Fruit fly (Drosophila melanogaster) whole organism, embryonic: ENCODE data around the gene CG11882.

Experiments
- CG10147 ChIP-seq: fragments of 200-800 bp; sonication (Bioruptor generic); optimal IDR thresholded peaks from 2 replicates; lab custom pipeline; 2019; ENCODE audit warnings: missing biosample characterization, mild to moderate bottlenecking, missing genetic modification characterization, moderate library complexity
- CG10209 ChIP-seq: fragments of 200-800 bp; sonication (Bioruptor generic); optimal IDR thresholded peaks from 3 replicates; lab custom pipeline; 2017; ENCODE audit warnings: missing biosample characterization, mild to moderate bottlenecking, missing genetic modification characterization, missing genetic modification reagents
- CG10979 ChIP-seq: fragments of 200-800 bp; sonication (Bioruptor generic); optimal IDR thresholded peaks from 2 replicates; lab custom pipeline; 2018; ENCODE audit warnings: missing biosample characterization, mild to moderate bottlenecking, missing genetic modification characterization, moderate library complexity
- CG11093 ChIP-seq: fragments of 200-800 bp; sonication (Bioruptor generic); IDR thresholded peaks from 3 replicates; pipeline ENCODE4 v1.3.6; 2022; ENCODE audit warnings: missing biosample characterization, missing genetic modification characterization
- CG12659 ChIP-seq: fragments of 200-800 bp; sonication (Bioruptor generic); optimal IDR thresholded peaks from 3 replicates; lab custom pipeline; 2017; ENCODE audit warnings: mild to moderate bottlenecking, missing biosample characterization, missing genetic modification reagents, missing genetic modification characterization
- CG13296 ChIP-seq: fragments of 200-800 bp; sonication (Bioruptor generic); optimal IDR thresholded peaks from 3 replicates; lab custom pipeline; 2018; ENCODE audit warnings: missing biosample characterization, mild to moderate bottlenecking, missing genetic modification characterization
- CG14860 ChIP-seq: fragments of 200-800 bp; sonication (Bioruptor generic); IDR thresholded peaks from 3 replicates; pipeline ENCODE4 v1.3.6; 2022; ENCODE audit warnings: missing biosample characterization, missing genetic modification characterization; ENCODE audit not compliant: partially characterized antibody
- CG15269 ChIP-seq: fragments of 200-800 bp; sonication (Bioruptor generic); optimal IDR thresholded peaks from 2 replicates; lab custom pipeline; 2018; ENCODE audit warnings: missing biosample characterization, mild to moderate bottlenecking, missing genetic modification characterization, moderate library complexity
- CG1603 ChIP-seq: fragments of 200-800 bp; sonication (Bioruptor generic); optimal IDR thresholded peaks from 2 replicates; lab custom pipeline; 2019; ENCODE audit warnings: missing biosample characterization, mild to moderate bottlenecking, missing genetic modification characterization, moderate library complexity
- CG16815 ChIP-seq: fragments of 200-800 bp; sonication (Bioruptor generic); optimal IDR thresholded peaks from 3 replicates; lab custom pipeline; 2017; ENCODE audit warnings: missing biosample characterization, mild to moderate bottlenecking, missing genetic modification characterization
- CG17359 ChIP-seq: fragments of 200-800 bp; sonication (Bioruptor generic); optimal IDR thresholded peaks from 3 replicates; lab custom pipeline; 2018; ENCODE audit warnings: missing biosample characterization, mild to moderate bottlenecking, missing genetic modification characterization, moderate library complexity
- CG31224 ChIP-seq: fragments of 200-800 bp; sonication (Bioruptor generic); IDR thresholded peaks from 2 replicates; pipeline ENCODE4 v1.3.6; 2022; ENCODE audit warnings: missing biosample characterization, missing genetic modification characterization
- CG33213 ChIP-seq: fragments of 200-800 bp; sonication (Bioruptor generic); optimal IDR thresholded peaks from 3 replicates; lab custom pipeline; 2016; ENCODE audit warnings: missing biosample characterization, missing genetic modification characterization
- CG4404 ChIP-seq: fragments of 200-800 bp; sonication (Bioruptor generic); IDR thresholded peaks from 2 replicates; pipeline ENCODE4 v1.3.6; 2022; ENCODE audit warnings: missing biosample characterization, missing genetic modification characterization
- CG4820 ChIP-seq: fragments of 200-800 bp; sonication (Bioruptor generic); optimal IDR thresholded peaks from 3 replicates; lab custom pipeline; 2016; ENCODE audit warnings: missing biosample characterization, missing genetic modification characterization
- CG5245 ChIP-seq: fragments of 200-800 bp; sonication (Bioruptor generic); optimal IDR thresholded peaks from 3 replicates; lab custom pipeline; 2016; ENCODE audit warnings: missing biosample characterization, missing genetic modification characterization
- CG6272 ChIP-seq: fragments of 200-800 bp; sonication (Bioruptor generic); IDR thresholded peaks from 2 replicates; pipeline ENCODE4 v1.3.6; 2022; ENCODE audit warnings: missing biosample characterization, missing genetic modification characterization
- CG6689 ChIP-seq: fragments of 200-800 bp; sonication (Bioruptor generic); IDR thresholded peaks from 2 replicates; pipeline ENCODE4 v1.3.6; 2022; ENCODE audit warnings: missing biosample characterization, missing genetic modification characterization
- CHES-1-like ChIP-seq: fragments of 200-800 bp; sonication (Bioruptor generic); optimal IDR thresholded peaks from 2 replicates; lab custom pipeline; 2016; ENCODE audit warnings: missing biosample characterization, missing genetic modification characterization
- Dfd ChIP-seq, 2 experiments: fragments of >200 bp; optimal IDR thresholded peaks; 2 replicates each; lab custom pipeline; 2017; ENCODE audit warnings: missing biosample characterization in 2 of 2, missing genetic modification characterization in 2 of 2
- Dp ChIP-seq: fragments of 200-800 bp; sonication (Bioruptor generic); optimal IDR thresholded peaks from 2 replicates; lab custom pipeline; 2018; ENCODE audit warnings: missing biosample characterization, mild to moderate bottlenecking, missing genetic modification characterization, moderate library complexity
- E2f2 ChIP-seq: fragments of 200-800 bp; sonication (Bioruptor generic); IDR thresholded peaks from 2 replicates; pipeline ENCODE4 v1.3.6; 2022; ENCODE audit warnings: missing biosample characterization, missing genetic modification characterization
- Ets65A ChIP-seq: fragments of 200-800 bp; sonication (Bioruptor generic); peaks from one replicate; lab custom pipeline; 2016; ENCODE audit warnings: missing biosample characterization, missing genetic modification characterization
- Fer1 ChIP-seq: fragments of 200-800 bp; sonication (Bioruptor generic); optimal IDR thresholded peaks from 2 replicates; lab custom pipeline; 2017; ENCODE audit warnings: missing biosample characterization, mild to moderate bottlenecking, missing genetic modification characterization
- Hand ChIP-seq: fragments of 200-800 bp; sonication (Bioruptor generic); optimal IDR thresholded peaks from 2 replicates; lab custom pipeline; 2017; ENCODE audit warnings: mild to moderate bottlenecking, missing biosample characterization, missing genetic modification reagents, missing genetic modification characterization
- Hey ChIP-seq: fragments of 200-800 bp; sonication (Bioruptor generic); optimal IDR thresholded peaks from 3 replicates; lab custom pipeline; 2018; ENCODE audit warnings: missing biosample characterization, mild to moderate bottlenecking, missing genetic modification characterization
- Hr3 ChIP-seq: fragments of 200-800 bp; sonication (Bioruptor generic); optimal IDR thresholded peaks from 3 replicates; lab custom pipeline; 2016; ENCODE audit warnings: missing biosample characterization, missing genetic modification characterization
- Myb ChIP-seq: fragments of 200-800 bp; sonication (Bioruptor generic); optimal IDR thresholded peaks from 2 replicates; lab custom pipeline; 2016; ENCODE audit warnings: missing biosample characterization, missing genetic modification characterization
- NC2α ChIP-seq: fragments of 200-800 bp; sonication (Bioruptor generic); optimal IDR thresholded peaks from 2 replicates; lab custom pipeline; 2016; ENCODE audit warnings: missing biosample characterization, missing genetic modification characterization
- NFAT ChIP-seq: fragments of 200-800 bp; sonication (Bioruptor generic); IDR thresholded peaks from 2 replicates; pipeline ENCODE4 v1.3.6; 2022; ENCODE audit warnings: missing biosample characterization, missing genetic modification characterization
- Ravus ChIP-seq: fragments of 200-800 bp; sonication (Bioruptor generic); IDR thresholded peaks from 2 replicates; pipeline ENCODE4 v1.3.6; 2022; ENCODE audit warnings: missing biosample characterization, missing genetic modification characterization
- ems ChIP-seq: fragments of 200-800 bp; sonication (Bioruptor generic); optimal IDR thresholded peaks from 3 replicates; lab custom pipeline; 2016; ENCODE audit warnings: missing biosample characterization, missing genetic modification characterization
- gcm ChIP-seq: fragments of 200-800 bp; sonication (Bioruptor generic); optimal IDR thresholded peaks from 2 replicates; lab custom pipeline; 2019; ENCODE audit warnings: missing biosample characterization, mild to moderate bottlenecking, missing genetic modification characterization, moderate library complexity
- hbn ChIP-seq: fragments of 200-800 bp; sonication (Bioruptor generic); IDR thresholded peaks from 2 replicates; pipeline ENCODE4 v1.3.6; 2022; ENCODE audit warnings: missing biosample characterization, missing genetic modification characterization; ENCODE audit not compliant: partially characterized antibody
- her ChIP-seq: fragments of 200-800 bp; sonication (Bioruptor generic); optimal IDR thresholded peaks from 2 replicates; lab custom pipeline; 2016; ENCODE audit warnings: missing biosample characterization, missing genetic modification characterization
- mld ChIP-seq: fragments of 200-800 bp; sonication (Bioruptor generic); IDR thresholded peaks from 3 replicates; pipeline ENCODE4 v1.3.6; 2022; ENCODE audit warnings: missing biosample characterization, missing genetic modification characterization; ENCODE audit not compliant: partially characterized antibody
- nerfin-2 ChIP-seq: fragments of 200-800 bp; sonication (Bioruptor generic); IDR thresholded peaks from 2 replicates; pipeline ENCODE4 v1.3.6; 2022; ENCODE audit warnings: missing biosample characterization, missing genetic modification characterization; ENCODE audit not compliant: partially characterized antibody
- otp ChIP-seq: fragments of 200-800 bp; sonication (Bioruptor generic); IDR thresholded peaks from 3 replicates; pipeline ENCODE4, ENCODE4 v1.3.6; 2022; ENCODE audit warnings: missing biosample characterization, missing genetic modification characterization
- prd ChIP-seq, 3 experiments: fragments of >200 bp in 2 of 3; fragments of 200-800 bp in 1 of 3; sonication (Bioruptor generic) in 1 of 3; optimal IDR thresholded peaks in 2 of 3; IDR thresholded peaks in 1 of 3; 2 replicates in 2 of 3; 3 replicates in 1 of 3; pipeline versions ENCODE4 v1.3.6 to Lab custom; 2017 to 2022; ENCODE audit warnings: missing biosample characterization in 1 of 3, missing genetic modification characterization in 1 of 3
- pum ChIP-seq: fragments of 200-800 bp; sonication (Bioruptor generic); optimal IDR thresholded peaks from 2 replicates; lab custom pipeline; 2016; ENCODE audit warnings: missing biosample characterization, missing genetic modification characterization
- sd ChIP-seq: fragments of 200-800 bp; sonication (Bioruptor generic); optimal IDR thresholded peaks from 3 replicates; lab custom pipeline; 2018; ENCODE audit warnings: missing biosample characterization, mild to moderate bottlenecking, missing genetic modification characterization, moderate library complexity
- sens-2 ChIP-seq: fragments of 200-800 bp; sonication (Bioruptor generic); IDR thresholded peaks from 2 replicates; pipeline ENCODE4 v1.3.6; 2022; ENCODE audit warnings: missing biosample characterization, missing genetic modification characterization
- seq ChIP-seq: fragments of 200-800 bp; sonication (Bioruptor generic); IDR thresholded peaks from 2 replicates; pipeline ENCODE4 v1.3.6; 2022; ENCODE audit warnings: missing biosample characterization, missing genetic modification characterization
- tna ChIP-seq: fragments of 200-800 bp; sonication (Bioruptor generic); IDR thresholded peaks from 2 replicates; pipeline ENCODE4 v1.3.6; 2022; ENCODE audit warnings: missing biosample characterization, missing genetic modification characterization; ENCODE audit not compliant: partially characterized antibody
- tx ChIP-seq: fragments of 200-800 bp; sonication (Bioruptor generic); optimal IDR thresholded peaks from 2 replicates; lab custom pipeline; 2016; ENCODE audit warnings: missing biosample characterization, missing genetic modification characterization
- unpg ChIP-seq: fragments of 200-800 bp; sonication (Bioruptor generic); optimal IDR thresholded peaks from 3 replicates; lab custom pipeline; 2018; ENCODE audit warnings: missing biosample characterization, mild to moderate bottlenecking, missing genetic modification characterization, moderate library complexity
- vvl ChIP-seq: fragments of 200-800 bp; sonication (Bioruptor generic); IDR thresholded peaks from 2 replicates; pipeline ENCODE4 v1.3.6; 2022; ENCODE audit warnings: missing biosample characterization, missing genetic modification characterization
- zfh2 ChIP-seq: fragments of 200-800 bp; sonication (Bioruptor generic); optimal IDR thresholded peaks from 2 replicates; lab custom pipeline; 2016; ENCODE audit warnings: missing biosample characterization, missing genetic modification characterization

Gene CG11882

DNA sequence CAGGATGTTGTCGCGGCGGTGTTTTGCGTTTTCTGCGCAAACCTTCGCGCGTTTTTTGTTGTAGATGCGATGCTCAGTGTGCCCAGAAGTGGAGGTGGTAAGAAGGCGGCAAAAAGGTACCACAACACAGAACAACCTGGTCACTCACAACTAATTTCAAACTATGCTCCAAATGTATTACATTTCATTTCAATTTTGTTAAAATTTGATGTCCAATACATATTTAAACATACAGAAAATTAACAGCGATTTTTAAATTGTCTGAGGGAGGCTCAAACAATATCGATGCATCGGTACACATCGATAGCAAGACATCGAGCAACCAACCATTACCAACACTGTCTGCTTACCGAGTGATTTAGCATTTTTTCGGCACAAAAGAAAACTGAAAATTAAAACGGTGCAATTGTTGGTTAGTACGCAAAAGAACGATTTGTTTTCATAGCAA lies 5.2 kb upstream of the CG11882 start, which contains the start of the genes Slbp and Rpn2 (continued):
- TF ChIP-seq mld (GFP tag; lab: Robert Waterston, UW) (peak; percentile 86), sens-2 (GFP tag; lab: Robert Waterston, UW) (no peak), zfh2 (peak; percentile 66), Hand (GFP tag; lab: Kevin White, UChicago) (no peak), CG6689 (GFP tag; lab: Robert Waterston, UW) (no peak), CG12659 (peak; percentile 82), CG6272 (GFP tag; lab: Robert Waterston, UW) (no peak), prd (optimal IDR thresholded peaks at IDR 0.05; lab: Kevin White, UChicago) (no peak), prd (GFP tag; IDR thresholded peaks at IDR 0.05; lab: Robert Waterston, UW) (0 out of 3 replicates have a peak, but pooled peaks have one; percentile 15), Hr3 (peak; percentile 42), CHES-1-like (GFP tag; lab: Kevin White, UChicago) (peak; percentile 80), CG31224 (GFP tag; lab: Robert Waterston, UW) (no peak), tna (GFP tag; lab: Robert Waterston, UW) (peak; percentile 74), CG4404 (GFP tag; lab: Robert Waterston, UW) (no peak), CG17359 (tag; lab: Kevin White, UChicago) (no peak), seq (GFP tag; lab: Robert Waterston, UW) (no peak), CG16815 (no peak), CG14860 (GFP tag; lab: Robert Waterston, UW) (peak; percentile 84), Dfd (GFP tag; optimal IDR thresholded peaks at IDR 0.05; lab: Kevin White, UChicago) (no peak), Ets65A (GFP tag; lab: Kevin White, UChicago) (peak; percentile 89), Dp (GFP tag; lab: Kevin White, UChicago) (peak; percentile 74), sd (tag; lab: Kevin White, UChicago) (no peak), her (GFP tag; lab: Kevin White, UChicago) (peak; percentile 41), NC2α (no peak), CG1603 (tag; lab: Kevin White, UChicago) (peak; percentile 86), CG11093 (GFP tag; lab: Robert Waterston, UW) (no peak), E2f2 (GFP tag; lab: Robert Waterston, UW) (peak; percentile 81), ems (GFP tag; lab: Kevin White, UChicago) (peak; percentile 12), CG10209 (GFP tag; lab: Kevin White, UChicago) (peak; percentile 1), CG33213 (GFP tag; lab: Kevin White, UChicago) (peak; percentile 67), otp (GFP tag; lab: Robert Waterston, UW) (no peak), gcm (GFP tag; lab: Kevin White, UChicago) (no peak), pum (GFP tag; lab: Kevin White, UChicago) (peak; percentile 27), Fer1 (GFP tag; lab: Kevin White, UChicago) (peak; percentile 68), CG10979 (tag; lab: Kevin White, UChicago) (peak; percentile 13), nerfin-2 (peak; percentile 79), CG5245 (GFP tag; lab: Kevin White, UChicago) (no peak), Hey (tag; lab: Kevin White, UChicago) (no peak), CG4820 (GFP tag; lab: Kevin White, UChicago) (peak; percentile 10), CG15269 (tag; lab: Kevin White, UChicago) (no peak), NFAT (GFP tag; lab: Robert Waterston, UW) (0 out of 2 replicates have a peak, but pooled peaks have one; percentile 4), vvl (peak; percentile 62; the same call in 1 of the 2 replicates), Ravus (GFP tag; lab: Robert Waterston, UW) (no peak), CG10147 (peak; percentile 48), hbn (GFP tag; lab: Robert Waterston, UW) (peak; percentile 95), unpg (GFP tag; lab: Kevin White, UChicago) (peak; percentile 39), tx (GFP tag; lab: Kevin White, UChicago) (peak; percentile 35), Myb (GFP tag; lab: Kevin White, UChicago) (peak; percentile 82), CG13296 (peak; percentile 15)
